Worm (Caenorhabditis elegans) whole organism, L4 larva: ENCODE measurements around the gene dagl-2.

Experiments used
- F26F4.8 ChIP-seq: fragments of 200-800 bp; sonication (Bioruptor generic); conservative IDR thresholded peaks from 2 replicates; pipeline ENCODE4 v1.3.6; 2022; ENCODE audit warnings: missing genetic modification characterization, missing compliant biosample characterization
- F37D6.2 ChIP-seq: sonication (generic microtip); optimal IDR thresholded peaks from 2 replicates; lab custom pipeline; 2016; ENCODE audit warnings: mild to moderate bottlenecking, missing genetic modification characterization, missing compliant biosample characterization
- F49E8.2 ChIP-seq: sonication (generic microtip); optimal IDR thresholded peaks from 2 replicates; lab custom pipeline; 2016; ENCODE audit warnings: missing compliant biosample characterization, mild to moderate bottlenecking, missing genetic modification characterization, borderline replicate concordance
- T20F7.1 ChIP-seq: fragments of 200-800 bp; sonication (Bioruptor generic); optimal IDR thresholded peaks from 2 replicates; lab custom pipeline; 2018; ENCODE audit warnings: mild to moderate bottlenecking, missing genetic modification characterization, missing compliant biosample characterization
- Y105C5A.15 ChIP-seq: fragments of 200-800 bp; sonication (Bioruptor generic); IDR thresholded peaks from 2 replicates; pipeline ENCODE4 v1.3.6; 2022; ENCODE audit warnings: missing genetic modification characterization, missing compliant biosample characterization
- Y48G9A.11 ChIP-seq: fragments of 200-800 bp; sonication (Bioruptor generic); IDR thresholded peaks from 2 replicates; pipeline ENCODE4 v1.3.6; 2022; ENCODE audit warnings: missing genetic modification reagents, missing genetic modification characterization, missing compliant biosample characterization
- Y5F2A.4 ChIP-seq: fragments of 200-800 bp; sonication (Bioruptor generic); optimal IDR thresholded peaks from 2 replicates; lab custom pipeline; 2018; ENCODE audit warnings: mild to moderate bottlenecking, missing genetic modification characterization, missing compliant biosample characterization
- Y75B8A.6 ChIP-seq: fragments of 200-800 bp; sonication (Bioruptor generic); IDR thresholded peaks from 2 replicates; pipeline ENCODE4 v1.3.6; 2022; ENCODE audit warnings: missing genetic modification reagents, missing genetic modification characterization, missing compliant biosample characterization
- ZK337.2 ChIP-seq: fragments of 200-800 bp; sonication (Bioruptor generic); IDR thresholded peaks from 2 replicates; pipeline ENCODE4 v1.3.6; 2022; ENCODE audit warnings: missing genetic modification reagents, missing genetic modification characterization, missing compliant biosample characterization
- ZK546.5 ChIP-seq, 2 experiments: sonication (generic microtip); optimal IDR thresholded peaks; 2 replicates each; lab custom pipeline; 2017; ENCODE audit warnings: missing biosample characterization in 2 of 2, missing genetic modification characterization in 2 of 2
- aly-2 ChIP-seq: sonication (generic microtip); optimal IDR thresholded peaks from 2 replicates; lab custom pipeline; 2018; ENCODE audit warnings: missing biosample characterization, missing genetic modification characterization
- arid-1 ChIP-seq: fragments of 200-800 bp; sonication (Bioruptor generic); conservative IDR thresholded peaks from 2 replicates; pipeline ENCODE4 v1.3.6; 2022; ENCODE audit warnings: missing genetic modification reagents, missing genetic modification characterization, missing compliant biosample characterization
- attf-4 ChIP-seq: sonication (generic microtip); optimal IDR thresholded peaks from 3 replicates; lab custom pipeline; 2017; ENCODE audit warnings: missing biosample characterization, missing genetic modification characterization
- ceh-32 ChIP-seq: sonication (generic microtip); optimal IDR thresholded peaks from 2 replicates; lab custom pipeline; 2016; ENCODE audit warnings: mild to moderate bottlenecking, missing genetic modification characterization, missing compliant biosample characterization; ENCODE audit not compliant: poor library complexity
- ceh-44 ChIP-seq: fragments of 200-800 bp; sonication (Bioruptor generic); IDR thresholded peaks from 2 replicates; pipeline ENCODE4 v1.3.6; 2022; ENCODE audit warnings: missing genetic modification reagents, missing genetic modification characterization, missing compliant biosample characterization
- ceh-62 ChIP-seq: sonication (generic microtip); optimal IDR thresholded peaks from 2 replicates; lab custom pipeline; 2017; ENCODE audit warnings: missing biosample characterization, missing genetic modification characterization
- cey-2 ChIP-seq: sonication (generic microtip); optimal IDR thresholded peaks from 3 replicates; lab custom pipeline; 2017; ENCODE audit warnings: missing genetic modification characterization, mild to moderate bottlenecking, missing compliant biosample characterization, antibody characterized with exemption, borderline replicate concordance; ENCODE audit not compliant: insufficient read depth
- ctbp-1 ChIP-seq: fragments of 200-800 bp; sonication (Bioruptor generic); IDR thresholded peaks from 2 replicates; pipeline ENCODE4 v1.3.6; 2022; ENCODE audit warnings: missing genetic modification reagents, missing genetic modification characterization, missing compliant biosample characterization
- duxl-1 ChIP-seq: sonication (generic microtip); optimal IDR thresholded peaks from 2 replicates; lab custom pipeline; 2016; ENCODE audit warnings: mild to moderate bottlenecking, missing genetic modification characterization, moderate library complexity, missing compliant biosample characterization; ENCODE audit not compliant: poor library complexity
- egl-43 ChIP-seq: fragments of 200-800 bp; sonication (Bioruptor generic); IDR thresholded peaks from 2 replicates; pipeline ENCODE4 v1.3.6; 2022; ENCODE audit warnings: missing genetic modification reagents, missing genetic modification characterization, missing compliant biosample characterization
- fkh-10 ChIP-seq: fragments of 150-350 bp; optimal IDR thresholded peaks from 2 replicates; lab custom pipeline; 2014; ENCODE audit warnings: missing biosample characterization, missing genetic modification reagents, missing genetic modification characterization
- gei-8 ChIP-seq: fragments of 200-800 bp; sonication (Bioruptor generic); optimal IDR thresholded peaks from 2 replicates; lab custom pipeline; 2018; ENCODE audit warnings: mild to moderate bottlenecking, missing genetic modification characterization, missing compliant biosample characterization
- hif-1 ChIP-seq, 2 experiments: sonication (generic microtip); optimal IDR thresholded peaks; 2 replicates each; lab custom pipeline; 2016 to 2017; ENCODE audit warnings: missing compliant biosample characterization in 2 of 2, missing genetic modification characterization in 2 of 2, missing genetic modification reagents in 2 of 2, missing genotype in 2 of 2, mild to moderate bottlenecking in 1 of 2
- hlh-11 ChIP-seq: fragments of 200-800 bp; sonication (Bioruptor generic); optimal IDR thresholded peaks from 2 replicates; lab custom pipeline; 2018; ENCODE audit warnings: mild to moderate bottlenecking, missing genetic modification characterization, missing compliant biosample characterization
- hlh-30 ChIP-seq: sonication (generic microtip); optimal IDR thresholded peaks from 2 replicates; lab custom pipeline; 2017; ENCODE audit warnings: antibody characterized with exemption, mild to moderate bottlenecking, missing genetic modification characterization, missing compliant biosample characterization; ENCODE audit not compliant: insufficient read depth
- hmg-1.1 ChIP-seq: fragments of 200-800 bp; sonication (Bioruptor generic); IDR thresholded peaks from 2 replicates; pipeline ENCODE4 v1.3.6; 2022; ENCODE audit warnings: missing genetic modification reagents, missing genetic modification characterization, missing compliant biosample characterization
- lim-7 ChIP-seq: fragments of 200-800 bp; sonication (Bioruptor generic); IDR thresholded peaks from 2 replicates; pipeline ENCODE4 v1.3.6; 2022; ENCODE audit warnings: missing genetic modification characterization, missing compliant biosample characterization
- lin-15B ChIP-seq: fragments of 150-350 bp; sonication (generic microtip); optimal IDR thresholded peaks from 3 replicates; lab custom pipeline; 2014; ENCODE audit warnings: missing biosample characterization, missing genetic modification characterization
- lin-29 ChIP-seq: fragments of 200-800 bp; sonication (Bioruptor generic); IDR thresholded peaks from 2 replicates; pipeline ENCODE4 v1.3.6; 2022; ENCODE audit warnings: missing genetic modification reagents, missing genetic modification characterization, missing compliant biosample characterization
- madf-9 ChIP-seq: fragments of 200-800 bp; sonication (Bioruptor generic); conservative IDR thresholded peaks from 2 replicates; pipeline ENCODE4 v1.3.6; 2022; ENCODE audit warnings: missing genetic modification reagents, missing genetic modification characterization, missing compliant biosample characterization
- mdt-29 ChIP-seq: fragments of 200-800 bp; sonication (Bioruptor generic); IDR thresholded peaks from 2 replicates; pipeline ENCODE4 v1.3.6; 2022; ENCODE audit warnings: missing genetic modification reagents, missing genetic modification characterization, missing compliant biosample characterization
- mxl-2 ChIP-seq: fragments of 200-800 bp; sonication (Bioruptor generic); conservative IDR thresholded peaks from 2 replicates; pipeline ENCODE4 v1.3.6; 2022; ENCODE audit warnings: missing genetic modification reagents, missing genetic modification characterization, missing compliant biosample characterization
- mxl-3 ChIP-seq: fragments of 200-800 bp; sonication (Bioruptor generic); optimal IDR thresholded peaks from 2 replicates; lab custom pipeline; 2018; ENCODE audit warnings: mild to moderate bottlenecking, missing genetic modification characterization, missing compliant biosample characterization
- nhr-10 ChIP-seq: fragments of 150-350 bp; optimal IDR thresholded peaks from 2 replicates; lab custom pipeline; 2014; ENCODE audit warnings: missing biosample characterization, missing genetic modification characterization
- nhr-11 ChIP-seq: fragments of 150-350 bp; optimal IDR thresholded peaks from 2 replicates; lab custom pipeline; 2014; ENCODE audit warnings: missing biosample characterization, missing genetic modification characterization
- nhr-111 ChIP-seq: fragments of 200-800 bp; sonication (Bioruptor generic); optimal IDR thresholded peaks from 2 replicates; lab custom pipeline; 2018; ENCODE audit warnings: mild to moderate bottlenecking, missing genetic modification characterization, missing compliant biosample characterization
- nhr-25 ChIP-seq: sonication (generic microtip); optimal IDR thresholded peaks from 2 replicates; lab custom pipeline; 2017; ENCODE audit warnings: missing genetic modification characterization, mild to moderate bottlenecking, missing compliant biosample characterization, antibody characterized with exemption, moderate library complexity, borderline replicate concordance; ENCODE audit not compliant: insufficient read depth
- nhr-48 ChIP-seq: sonication (generic microtip); optimal IDR thresholded peaks from 2 replicates; lab custom pipeline; 2016; ENCODE audit warnings: mild to moderate bottlenecking, missing genetic modification characterization, missing compliant biosample characterization
- nhr-76 ChIP-seq: fragments of 150-350 bp; optimal IDR thresholded peaks from 2 replicates; lab custom pipeline; 2014; ENCODE audit warnings: missing biosample characterization, missing genetic modification characterization
- pha-4 ChIP-seq, 2 experiments: fragments of 150-350 bp in 1 of 2; fragments of 200-800 bp in 1 of 2; sonication (Bioruptor generic) in 1 of 2; IDR thresholded peaks in 1 of 2; optimal IDR thresholded peaks in 1 of 2; 2 replicates each; pipeline versions ENCODE4 v1.3.6 to Lab custom; 2014 to 2022; ENCODE audit warnings: missing genetic modification characterization in 2 of 2, missing genetic modification reagents in 2 of 2, missing biosample characterization in 1 of 2, missing compliant biosample characterization in 1 of 2
- rbr-2 ChIP-seq: sonication (generic microtip); optimal IDR thresholded peaks from 2 replicates; lab custom pipeline; 2016; ENCODE audit warnings: missing genotype, missing genetic modification characterization, missing compliant biosample characterization
- saeg-2 ChIP-seq: fragments of 200-800 bp; sonication (Bioruptor generic); IDR thresholded peaks from 2 replicates; pipeline ENCODE4 v1.3.6; 2022; ENCODE audit warnings: missing genetic modification reagents, missing genetic modification characterization, missing compliant biosample characterization
- snpc-4 ChIP-seq: fragments of 150-350 bp; optimal IDR thresholded peaks from 2 replicates; lab custom pipeline; 2014; ENCODE audit warnings: missing biosample characterization, missing genetic modification characterization
- spr-3 ChIP-seq: fragments of 200-800 bp; sonication (Bioruptor generic); optimal IDR thresholded peaks from 2 replicates; lab custom pipeline; 2018; ENCODE audit warnings: mild to moderate bottlenecking, missing genetic modification characterization, missing compliant biosample characterization
- tra-1 ChIP-seq: fragments of 200-800 bp; sonication (Bioruptor generic); IDR thresholded peaks from 2 replicates; pipeline ENCODE4 v1.3.6; 2022; ENCODE audit warnings: missing genetic modification reagents, missing genetic modification characterization, missing compliant biosample characterization
- unc-62 ChIP-seq, 3 experiments: fragments of 150-350 bp in 1 of 3; sonication (generic microtip); optimal IDR thresholded peaks in 2 of 3; peaks in 1 of 3; 1 replicate in 1 of 3; 2 replicates in 2 of 3; lab custom pipeline; 2014 to 2017; ENCODE audit warnings: missing biosample characterization in 3 of 3, missing genetic modification characterization in 3 of 3, missing genetic modification reagents in 3 of 3, missing genotype in 1 of 3
- vab-7 ChIP-seq: fragments of 200-800 bp; sonication (Bioruptor generic); IDR thresholded peaks from 2 replicates; pipeline ENCODE4 v1.3.6; 2022; ENCODE audit warnings: missing genetic modification reagents, missing genetic modification characterization, missing compliant biosample characterization
- zag-1 ChIP-seq: fragments of 150-350 bp; optimal IDR thresholded peaks from 2 replicates; lab custom pipeline; 2014; ENCODE audit warnings: missing biosample characterization, missing genetic modification characterization
- ztf-7 ChIP-seq: fragments of 150-350 bp; optimal IDR thresholded peaks from 2 replicates; lab custom pipeline; 2014; ENCODE audit warnings: missing biosample characterization, missing genetic modification characterization

dagl-2 gene

DNA sequence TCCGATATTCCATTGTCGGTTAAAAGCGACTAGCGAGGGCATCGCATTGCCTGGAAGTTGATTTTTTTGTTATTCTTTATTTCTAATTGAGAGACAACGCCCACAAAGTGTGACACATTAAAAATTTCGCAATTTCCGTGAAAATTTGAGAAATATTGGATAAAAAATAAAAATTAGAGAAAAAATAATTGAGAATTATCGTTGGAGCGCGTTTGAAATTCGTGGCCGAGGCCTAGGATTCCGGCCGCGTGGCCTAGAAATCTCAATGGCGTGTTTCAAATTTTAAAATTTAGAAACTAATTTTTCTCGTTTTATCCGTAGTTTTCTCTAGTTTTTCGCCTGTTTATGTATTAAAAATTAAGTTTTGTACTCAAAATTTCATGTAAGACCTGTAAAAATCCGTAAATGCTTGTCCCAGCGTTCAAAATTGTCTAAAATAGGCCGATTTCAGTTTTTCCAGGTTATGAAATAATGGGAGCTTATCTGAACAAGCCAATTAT is at the start of gene dagl-2, which contains the start of gene ppm-1.G (continued):
- TF ChIP-seq nhr-11 (tag; lab: Kevin White, UChicago), result peak; percentile 28
- TF ChIP-seq Y5F2A.4 (GFP tag; lab: Kevin White, UChicago), result no peak
- TF ChIP-seq hlh-11 (tag; lab: Kevin White, UChicago), result peak; percentile 19
- TF ChIP-seq ceh-32 (tag; lab: Kevin White, UChicago), result no peak
- TF ChIP-seq F26F4.8 (GFP tag; lab: Robert Waterston, UW), result no peak
- no peak for TF ChIP-seq aly-2 (tag; lab: Kevin White, UChicago)
- no peak for TF ChIP-seq spr-3
- no peak for TF ChIP-seq pha-4 (GFP tag; IDR thresholded peaks at IDR 0.05; lab: Robert Waterston, UW)
- peak; percentile 31 for TF ChIP-seq pha-4 (tag; optimal IDR thresholded peaks at IDR 0.05; lab: Kevin White, UChicago)
- no peak for TF ChIP-seq mxl-2 (GFP tag; lab: Robert Waterston, UW)
- no peak for TF ChIP-seq T20F7.1 (GFP tag; lab: Kevin White, UChicago)
- peak; percentile 52 for TF ChIP-seq fkh-10 (GFP tag; lab: Kevin White, UChicago)
- TF ChIP-seq F49E8.2 (tag; lab: Kevin White, UChicago), result no peak
- TF ChIP-seq hlh-30 (tag; lab: Kevin White, UChicago), result peak; percentile 47
- no peak for TF ChIP-seq Y48G9A.11 (GFP tag; lab: Robert Waterston, UW)
- no peak for TF ChIP-seq nhr-10 (tag; lab: Kevin White, UChicago)
- no peak for TF ChIP-seq ZK337.2 (GFP tag; lab: Robert Waterston, UW)
- no peak for TF ChIP-seq unc-62 (GFP tag; optimal IDR thresholded peaks at IDR 0.05 in 1 of 2; lab: Kevin White, UChicago)
- TF ChIP-seq unc-62 (tag; optimal IDR thresholded peaks at IDR 0.05; lab: Kevin White, UChicago), result no peak
- TF ChIP-seq ceh-44 (GFP tag; lab: Robert Waterston, UW), result no peak
- TF ChIP-seq hif-1 (tag; optimal IDR thresholded peaks at IDR 0.05; lab: Kevin White, UChicago), result peak in 1 of 2 experiments; percentile 82
- no peak for TF ChIP-seq F37D6.2 (tag; lab: Kevin White, UChicago)
- no peak for TF ChIP-seq Y75B8A.6 (GFP tag; lab: Robert Waterston, UW)
- TF ChIP-seq lim-7 (GFP tag; lab: Robert Waterston, UW), result no peak
- no peak for TF ChIP-seq tra-1
- TF ChIP-seq hmg-1.1 (GFP tag; lab: Robert Waterston, UW), result no peak
- no peak for TF ChIP-seq snpc-4 (tag; lab: Kevin White, UChicago)
- no peak for TF ChIP-seq nhr-76 (tag; lab: Kevin White, UChicago)
- TF ChIP-seq vab-7 (GFP tag; lab: Robert Waterston, UW), result no peak
- no peak for TF ChIP-seq ctbp-1 (GFP tag; lab: Robert Waterston, UW)
- no peak for TF ChIP-seq arid-1 (GFP tag; lab: Robert Waterston, UW)
- TF ChIP-seq mdt-29 (GFP tag; lab: Robert Waterston, UW), result no peak
- no peak for TF ChIP-seq mxl-3 (GFP tag; lab: Kevin White, UChicago)
- no peak for TF ChIP-seq gei-8 (GFP tag; lab: Kevin White, UChicago)
- TF ChIP-seq lin-15B (tag; lab: Kevin White, UChicago), result peak; percentile 36
- TF ChIP-seq rbr-2 (tag; lab: Kevin White, UChicago), result peak; percentile 53
- TF ChIP-seq nhr-111 (GFP tag; lab: Kevin White, UChicago), result no peak
- no peak for TF ChIP-seq ztf-7 (tag; lab: Kevin White, UChicago)
- no peak for TF ChIP-seq nhr-48 (tag; lab: Kevin White, UChicago)
- TF ChIP-seq nhr-25 (tag; lab: Kevin White, UChicago), result no peak
- TF ChIP-seq lin-29 (GFP tag; lab: Robert Waterston, UW), result no peak
- no peak for TF ChIP-seq ceh-62 (tag; lab: Kevin White, UChicago)
- TF ChIP-seq Y105C5A.15, result no peak
- no peak; the same call in 1 of the 2 replicates for TF ChIP-seq madf-9
- no peak for TF ChIP-seq ZK546.5 (tag; optimal IDR thresholded peaks at IDR 0.05; lab: Kevin White, UChicago)
- TF ChIP-seq duxl-1 (tag; lab: Kevin White, UChicago), result no peak
- no peak for TF ChIP-seq egl-43
- no peak for TF ChIP-seq cey-2 (tag; lab: Kevin White, UChicago)
- no peak for TF ChIP-seq zag-1 (tag; lab: Kevin White, UChicago)
- no peak for TF ChIP-seq saeg-2 (GFP tag; lab: Robert Waterston, UW)
- no peak for TF ChIP-seq attf-4 (tag; lab: Kevin White, UChicago)
